Fruit fly (Drosophila melanogaster) whole organism, embryonic: ENCODE measurements around the gene CG15446.

ENCODE experiments used
- CG10565 ChIP-seq: fragments of 200-800 bp; sonication (Bioruptor generic); optimal IDR thresholded peaks from 3 replicates; lab custom pipeline; 2016; ENCODE audit warnings: missing biosample characterization, mild to moderate bottlenecking, missing genetic modification characterization
- CG17612 ChIP-seq: fragments of 200-800 bp; sonication (Bioruptor generic); IDR thresholded peaks from 2 replicates; pipeline ENCODE4 v1.3.6; 2022; ENCODE audit warnings: missing biosample characterization, missing genetic modification characterization
- CG31388 ChIP-seq: fragments of 200-800 bp; sonication (Bioruptor generic); optimal IDR thresholded peaks from 2 replicates; lab custom pipeline; 2016; ENCODE audit warnings: missing biosample characterization, missing genetic modification characterization
- CG8359 ChIP-seq: fragments of 200-800 bp; sonication (Bioruptor generic); optimal IDR thresholded peaks from 2 replicates; lab custom pipeline; 2017; ENCODE audit warnings: missing biosample characterization, mild to moderate bottlenecking, missing genetic modification characterization, borderline replicate concordance
- CG8478 ChIP-seq: fragments of >200 bp; optimal IDR thresholded peaks from 2 replicates; lab custom pipeline; 2018
- Drgx ChIP-seq: fragments of 200-800 bp; sonication (Bioruptor generic); IDR thresholded peaks from 2 replicates; pipeline ENCODE4 v1.3.6; 2022; ENCODE audit warnings: missing biosample characterization, missing genetic modification characterization
- Rx ChIP-seq: fragments of 200-800 bp; sonication (Bioruptor generic); IDR thresholded peaks from 2 replicates; pipeline ENCODE4 v1.3.6; 2022; ENCODE audit warnings: missing biosample characterization, missing genetic modification characterization
- Usf ChIP-seq: fragments of 200-800 bp; sonication (Bioruptor generic); optimal IDR thresholded peaks from 2 replicates; lab custom pipeline; 2017; ENCODE audit warnings: missing genotype, missing biosample characterization, missing genetic modification characterization
- gt ChIP-seq: fragments of 200-800 bp; sonication (Bioruptor generic); IDR thresholded peaks from 2 replicates; pipeline ENCODE4 v1.3.6; 2022; ENCODE audit warnings: missing biosample characterization, missing genetic modification characterization
- prd ChIP-seq, 3 experiments: fragments of >200 bp in 2 of 3; fragments of 200-800 bp in 1 of 3; sonication (Bioruptor generic) in 1 of 3; optimal IDR thresholded peaks in 2 of 3; IDR thresholded peaks in 1 of 3; 2 replicates in 2 of 3; 3 replicates in 1 of 3; pipeline versions ENCODE4 v1.3.6 to Lab custom; 2017 to 2022; ENCODE audit warnings: missing biosample characterization in 1 of 3, missing genetic modification characterization in 1 of 3
- psq ChIP-seq: fragments of 200-800 bp; sonication (Bioruptor generic); optimal IDR thresholded peaks from 2 replicates; lab custom pipeline; 2017; ENCODE audit warnings: missing biosample characterization, missing genetic modification characterization

dm6 chrX:21083246-21083645 is 18.8 kb downstream of the CG15446 start:
- TF ChIP-seq CG8478, result no peak
- no peak for TF ChIP-seq psq (GFP tag; lab: Kevin White, UChicago)
- TF ChIP-seq CG8359 (GFP tag; lab: Kevin White, UChicago), result no peak
- no peak for TF ChIP-seq Usf (GFP tag; lab: Kevin White, UChicago)
- no peak for TF ChIP-seq prd (optimal IDR thresholded peaks at IDR 0.05; lab: Kevin White, UChicago)
- no peak for TF ChIP-seq prd (GFP tag; IDR thresholded peaks at IDR 0.05; lab: Robert Waterston, UW)
- no peak for TF ChIP-seq Rx (GFP tag; lab: Robert Waterston, UW)
- TF ChIP-seq CG31388 (GFP tag; lab: Kevin White, UChicago), result no peak
- no peak for TF ChIP-seq CG10565 (GFP tag; lab: Kevin White, UChicago)
- no peak for TF ChIP-seq CG17612 (GFP tag; lab: Robert Waterston, UW)
- no peak for TF ChIP-seq Drgx (GFP tag; lab: Robert Waterston, UW)
- no peak for TF ChIP-seq gt
